Worm (Caenorhabditis elegans) whole organism, early embryonic: Measurements from ENCODE around the gene mec-14.

ENCODE experiments used
- B0310.2 ChIP-seq: sonication (generic microtip); optimal IDR thresholded peaks from 2 replicates; lab custom pipeline; 2016; ENCODE audit warnings: mild to moderate bottlenecking, missing genetic modification characterization, missing compliant biosample characterization
- F13C5.2 ChIP-seq: sonication (generic microtip); optimal IDR thresholded peaks from 2 replicates; lab custom pipeline; 2017; ENCODE audit warnings: mild to moderate bottlenecking, missing genetic modification characterization, inconsistent platforms, missing compliant biosample characterization
- aly-1 ChIP-seq: sonication (generic microtip); optimal IDR thresholded peaks from 2 replicates; lab custom pipeline; 2016; ENCODE audit warnings: missing genetic modification characterization, missing compliant biosample characterization
- ama-1 ChIP-seq: fragments of 150-350 bp; optimal IDR thresholded peaks from 2 replicates; lab custom pipeline; 2014
- ceh-13 ChIP-seq: fragments of 200-800 bp; sonication (Bioruptor generic); optimal IDR thresholded peaks from 2 replicates; lab custom pipeline; 2018; ENCODE audit warnings: mild to moderate bottlenecking, missing genetic modification characterization, missing compliant biosample characterization
- ceh-36 ChIP-seq: sonication (generic microtip); optimal IDR thresholded peaks from 2 replicates; lab custom pipeline; 2016; ENCODE audit warnings: missing genetic modification characterization, inconsistent platforms, missing compliant biosample characterization
- ets-7 ChIP-seq: sonication (generic microtip); optimal IDR thresholded peaks from 2 replicates; lab custom pipeline; 2016; ENCODE audit warnings: missing genotype, missing genetic modification characterization, missing compliant biosample characterization
- flt-1 ChIP-seq: fragments of 200-800 bp; sonication (Bioruptor generic); IDR thresholded peaks from 2 replicates; pipeline ENCODE4 v1.3.6; 2022; ENCODE audit warnings: missing genetic modification characterization, missing compliant biosample characterization
- hmbx-1 ChIP-seq: sonication (generic microtip); optimal IDR thresholded peaks from 2 replicates; lab custom pipeline; 2016; ENCODE audit warnings: mild to moderate bottlenecking, missing genetic modification characterization, missing compliant biosample characterization
- hmg-4 ChIP-seq: fragments of 200-800 bp; sonication (Bioruptor generic); optimal IDR thresholded peaks from 2 replicates; lab custom pipeline; 2018; ENCODE audit warnings: mild to moderate bottlenecking, missing genetic modification characterization, missing compliant biosample characterization
- hnd-1 ChIP-seq: sonication (generic microtip); optimal IDR thresholded peaks from 2 replicates; lab custom pipeline; 2016; ENCODE audit warnings: missing genetic modification characterization, missing compliant biosample characterization
- pes-1 ChIP-seq: fragments of 200-800 bp; sonication (Bioruptor generic); IDR thresholded peaks from 2 replicates; pipeline ENCODE4 v1.3.6; 2022; ENCODE audit warnings: missing genetic modification reagents, missing genetic modification characterization, missing compliant biosample characterization
- scrt-1 ChIP-seq: fragments of 200-800 bp; sonication (Bioruptor generic); IDR thresholded peaks from 2 replicates; pipeline ENCODE4 v1.3.6; 2022; ENCODE audit warnings: missing genetic modification characterization, missing compliant biosample characterization
- sea-1 ChIP-seq: fragments of 200-800 bp; sonication (Bioruptor generic); conservative IDR thresholded peaks from 2 replicates; pipeline ENCODE4 v1.3.6; 2022; ENCODE audit warnings: missing genetic modification characterization, missing compliant biosample characterization
- tbx-11 ChIP-seq: fragments of 200-800 bp; sonication (Bioruptor generic); IDR thresholded peaks from 2 replicates; pipeline ENCODE4 v1.3.6; 2022; ENCODE audit warnings: missing genetic modification characterization, missing compliant biosample characterization
- tbx-37 ChIP-seq: fragments of 200-800 bp; sonication (Bioruptor generic); conservative IDR thresholded peaks from 2 replicates; pipeline ENCODE4 v1.3.6; 2022; ENCODE audit warnings: missing genetic modification reagents, missing genetic modification characterization, missing compliant biosample characterization
- tra-4 ChIP-seq: sonication (generic microtip); optimal IDR thresholded peaks from 2 replicates; lab custom pipeline; 2017; ENCODE audit warnings: missing genetic modification characterization, missing compliant biosample characterization

Gene mec-14

DNA sequence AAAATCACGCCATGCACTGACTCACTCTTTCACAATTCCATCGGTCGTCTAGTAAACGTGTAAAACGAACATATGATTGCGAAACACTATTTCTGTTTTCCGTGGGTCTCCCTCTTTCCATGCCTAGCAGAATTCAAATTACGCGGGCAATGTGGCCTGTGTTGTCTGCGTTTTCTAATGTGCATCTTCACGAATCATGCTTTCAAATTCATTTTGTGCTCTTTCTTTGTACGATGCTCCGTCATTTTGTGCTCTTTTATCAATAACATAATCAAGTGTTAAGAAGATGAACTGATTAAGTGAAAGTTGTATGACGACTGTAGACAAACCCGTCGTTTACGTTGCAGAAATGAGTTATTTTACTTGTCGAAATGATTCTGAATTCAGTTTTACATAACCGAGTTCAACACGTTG, 27.0 kb downstream of the mec-14 start:
- TF ChIP-seq B0310.2 (tag; lab: Kevin White, UChicago) = no peak

DNA sequence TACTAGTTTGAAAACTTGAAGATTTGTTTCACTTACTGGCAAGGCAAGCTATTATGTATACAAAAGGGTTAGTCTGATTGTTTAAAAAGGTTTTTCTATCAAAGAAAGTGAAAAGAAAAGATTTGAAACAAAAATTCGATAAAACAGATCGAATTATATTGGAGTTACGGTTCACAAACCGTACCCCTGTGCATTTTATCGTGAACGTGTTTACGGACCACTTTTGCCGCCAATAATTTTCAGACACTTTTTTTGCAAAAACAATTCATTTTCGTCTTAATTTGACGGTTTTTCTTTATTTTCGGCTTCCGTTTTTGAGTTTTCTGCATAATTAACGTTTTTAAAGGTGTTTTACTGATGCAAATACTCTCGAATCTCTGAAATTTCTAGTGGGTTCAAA, 27.5 kb downstream of the mec-14 start:
- no peak for TF ChIP-seq tbx-37 (GFP tag; lab: Robert Waterston, UW)
- TF ChIP-seq hmg-4 = no peak
- TF ChIP-seq pes-1 (GFP tag; lab: Robert Waterston, UW) = no peak
- TF ChIP-seq hmbx-1 (tag; lab: Kevin White, UChicago) = no peak
- TF ChIP-seq hnd-1 (tag; lab: Kevin White, UChicago) = no peak
- TF ChIP-seq ceh-36 (tag; lab: Kevin White, UChicago) = no peak
- TF ChIP-seq ets-7 (tag; lab: Kevin White, UChicago) = no peak
- no peak for TF ChIP-seq sea-1 (GFP tag; lab: Robert Waterston, UW)
- no peak for TF ChIP-seq B0310.2 (tag; lab: Kevin White, UChicago)
- TF ChIP-seq tbx-11 (GFP tag; lab: Robert Waterston, UW) = no peak
- TF ChIP-seq F13C5.2 (tag; lab: Kevin White, UChicago) = no peak
- no peak for TF ChIP-seq aly-1 (tag; lab: Kevin White, UChicago)
- no peak for TF ChIP-seq ama-1 (lab: Kevin White, UChicago)
- TF ChIP-seq scrt-1 = no peak
- no peak for TF ChIP-seq tra-4 (tag; lab: Kevin White, UChicago)

DNA sequence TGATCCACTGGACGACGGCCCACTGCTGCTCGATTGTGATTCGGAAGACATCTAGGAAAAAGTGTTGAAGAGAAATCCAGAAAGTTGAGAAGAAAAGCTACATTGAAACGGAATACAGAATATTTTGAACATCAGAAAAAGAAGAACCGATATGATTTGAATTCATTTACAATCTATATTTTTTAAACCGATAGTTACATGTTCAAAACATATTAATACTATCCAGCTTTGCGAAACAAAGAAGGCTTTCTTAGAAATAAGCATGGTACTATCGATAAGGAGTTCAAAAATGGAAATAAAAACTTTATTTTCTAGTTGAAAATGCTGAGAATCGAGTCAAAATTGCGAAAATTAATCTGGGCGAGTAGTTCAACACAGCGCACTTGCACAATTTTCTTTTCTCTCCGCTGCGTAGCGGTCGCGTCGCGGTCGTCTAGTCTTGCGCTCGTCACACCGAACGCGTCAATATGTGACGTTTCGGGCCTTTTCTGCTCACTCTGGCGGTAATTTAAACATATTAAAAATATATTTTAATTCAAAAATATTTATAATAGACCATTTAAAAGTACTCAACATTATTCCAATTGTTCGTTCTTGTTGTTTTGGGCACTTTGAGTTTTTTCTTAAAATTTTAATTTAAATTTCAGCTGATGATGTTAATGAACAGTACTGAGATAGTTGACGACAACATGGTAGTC, 30.6 kb downstream of the mec-14 start, which contains the start of the genes syf-2 and K04G7.1:
Gene syf-2, minus strand, starts transcription at position 51 of the 698 bp plus-strand sequence.
Gene K04G7.1, plus strand, starts transcription at position 648 of the 698 bp plus-strand sequence.
- TF ChIP-seq hmg-4 (peak; percentile 69), tra-4 (tag; lab: Kevin White, UChicago) (no peak), F13C5.2 (tag; lab: Kevin White, UChicago) (peak; percentile 75)

DNA sequence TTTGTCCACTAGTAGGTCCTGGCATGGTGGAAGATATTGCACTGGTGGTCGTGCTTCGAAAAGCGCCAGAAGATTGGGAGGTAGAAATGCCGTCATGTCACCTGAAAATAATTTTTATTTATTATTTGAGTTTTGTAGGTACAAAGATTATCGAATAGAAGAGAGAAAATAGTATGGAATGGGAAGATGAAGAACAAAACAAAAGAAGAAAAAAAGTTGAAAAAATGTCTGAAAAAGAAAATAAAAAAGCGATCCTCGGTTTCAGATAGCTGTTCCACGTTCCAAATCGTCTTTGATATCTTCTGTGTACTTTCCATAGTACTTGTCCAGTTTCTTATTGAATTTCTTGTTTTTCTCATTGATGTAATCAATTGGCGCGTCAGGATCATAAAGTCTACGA, 31.7 kb downstream of the mec-14 start, which contains the start of gene rnp-7:
Gene rnp-7, minus strand, starts transcription at position 101 of the 400 bp plus-strand sequence.
- TF ChIP-seq ama-1 (lab: Kevin White, UChicago) = no peak

DNA sequence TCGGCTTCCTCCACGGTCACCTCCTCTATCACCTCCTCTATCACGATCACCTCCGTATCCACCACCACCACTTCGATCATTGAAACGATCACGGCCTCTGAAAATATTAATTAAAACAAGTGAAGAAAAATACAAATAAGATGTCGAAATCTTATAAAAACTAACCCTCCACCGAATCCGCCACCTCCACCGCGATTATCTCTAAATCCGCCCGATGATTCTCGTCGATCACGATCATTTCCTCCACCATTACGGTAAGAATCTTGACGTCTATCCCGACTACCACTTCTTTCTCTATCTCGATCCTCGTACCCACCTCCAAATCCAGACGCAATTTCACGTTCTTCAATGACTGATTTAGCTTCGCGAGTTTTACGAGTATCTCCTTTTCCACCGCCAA, 33.5 kb downstream of the mec-14 start:
- no peak for TF ChIP-seq tbx-11 (GFP tag; lab: Robert Waterston, UW)
- no peak for TF ChIP-seq hmbx-1 (tag; lab: Kevin White, UChicago)
- TF ChIP-seq ceh-13 (GFP tag; lab: Kevin White, UChicago) = no peak

DNA sequence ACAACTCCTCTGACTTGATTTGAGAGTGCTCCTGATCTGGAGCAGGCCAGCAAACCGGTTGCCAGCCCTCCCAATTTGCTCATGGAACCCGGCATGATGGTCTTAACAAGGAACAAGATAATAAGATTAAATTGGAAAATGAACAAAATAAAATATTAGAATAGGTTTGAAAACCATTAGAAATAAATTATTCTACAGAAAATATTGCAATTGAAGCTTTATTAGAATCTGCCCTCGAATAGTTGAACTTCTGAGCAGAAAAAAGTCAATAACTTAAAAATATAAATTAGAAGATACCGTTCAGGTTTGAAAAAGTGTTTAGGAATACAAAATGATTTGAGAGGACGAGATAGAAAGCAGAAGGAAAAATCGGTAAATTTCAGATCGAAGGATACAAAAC, 34.1 kb downstream of the mec-14 start, which contains the start of gene nuo-4:
Gene nuo-4, minus strand, starts transcription at position 101 of the 400 bp plus-strand sequence.
- no peak for TF ChIP-seq scrt-1
- TF ChIP-seq flt-1 (GFP tag; lab: Robert Waterston, UW) = no peak
- no peak for TF ChIP-seq tbx-37 (GFP tag; lab: Robert Waterston, UW)
- no peak for TF ChIP-seq ceh-36 (tag; lab: Kevin White, UChicago)
- TF ChIP-seq ama-1 (lab: Kevin White, UChicago) = no peak
- TF ChIP-seq ets-7 (tag; lab: Kevin White, UChicago) = no peak
- no peak for TF ChIP-seq aly-1 (tag; lab: Kevin White, UChicago)
- no peak for TF ChIP-seq hmg-4
- TF ChIP-seq hnd-1 (tag; lab: Kevin White, UChicago) = no peak
- no peak for TF ChIP-seq F13C5.2 (tag; lab: Kevin White, UChicago)
- no peak for TF ChIP-seq ceh-13 (GFP tag; lab: Kevin White, UChicago)
- TF ChIP-seq tbx-11 (GFP tag; lab: Robert Waterston, UW) = no peak
- TF ChIP-seq pes-1 (GFP tag; lab: Robert Waterston, UW) = no peak
- TF ChIP-seq B0310.2 (tag; lab: Kevin White, UChicago) = no peak
- TF ChIP-seq tra-4 (tag; lab: Kevin White, UChicago) = no peak

DNA sequence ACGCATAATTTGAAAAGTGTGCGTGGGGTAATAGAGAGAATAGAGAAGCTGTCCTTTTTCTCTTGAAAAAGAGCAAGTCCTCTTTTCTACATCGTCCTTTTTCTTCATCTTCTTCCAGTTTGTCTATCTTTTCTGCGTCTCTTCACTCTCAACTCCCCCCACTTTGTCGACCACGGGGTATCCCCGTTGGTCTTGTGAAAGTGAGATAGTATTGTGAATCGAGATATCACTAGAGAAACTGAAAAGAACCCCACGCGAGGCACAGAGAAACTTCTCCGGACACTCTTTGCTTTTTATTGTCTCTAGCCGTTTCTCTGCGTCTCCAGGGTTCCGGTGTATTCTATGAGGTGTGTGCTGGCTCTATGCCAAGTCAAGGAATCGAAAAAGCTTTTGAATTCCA, 37.2 kb downstream of the mec-14 start:
- TF ChIP-seq hmg-4 (peak; percentile 2), sea-1 (GFP tag; lab: Robert Waterston, UW) (0 out of 2 replicates have a peak, but pooled peaks have one; percentile 28), F13C5.2 (tag; lab: Kevin White, UChicago) (peak; percentile 70), hmbx-1 (tag; lab: Kevin White, UChicago) (no peak), flt-1 (GFP tag; lab: Robert Waterston, UW) (peak; percentile 3; the same call in 1 of the 2 replicates)

DNA sequence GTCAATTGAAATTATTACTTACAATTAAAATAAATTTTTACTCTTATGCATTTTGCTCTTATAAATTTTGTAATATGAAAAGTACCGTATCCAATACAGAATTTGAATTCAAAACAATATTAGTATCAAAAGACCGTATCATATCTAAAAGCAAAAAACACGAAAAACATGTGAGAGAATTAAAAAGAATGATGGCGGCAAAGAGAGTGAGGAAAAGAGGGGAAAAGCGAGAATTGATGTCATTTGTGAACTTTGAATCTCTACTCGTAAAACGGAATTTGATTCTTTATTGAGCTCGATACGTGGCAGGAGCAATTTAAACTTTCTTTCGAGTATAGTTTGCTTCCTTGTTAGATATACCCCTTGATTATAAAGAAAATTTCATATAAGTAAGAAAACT, 38.3 kb downstream of the mec-14 start:
- TF ChIP-seq tra-4 (tag; lab: Kevin White, UChicago) (no peak), aly-1 (tag; lab: Kevin White, UChicago) (no peak), scrt-1 (no peak), hnd-1 (tag; lab: Kevin White, UChicago) (no peak), hmbx-1 (tag; lab: Kevin White, UChicago) (no peak), pes-1 (GFP tag; lab: Robert Waterston, UW) (no peak), B0310.2 (tag; lab: Kevin White, UChicago) (no peak), hmg-4 (no peak), tbx-37 (GFP tag; lab: Robert Waterston, UW) (no peak), ceh-36 (tag; lab: Kevin White, UChicago) (no peak)
